Worm (Caenorhabditis elegans): Measurements from ENCODE around the gene lec-12.

Gene lec-12

ce11 chrV:219632-220031, 15.4 kb downstream of the lec-12 start, which contains the start of gene srh-80:
srh-80 (plus strand) TSS chrV:219932.
- TF ChIP-seq lsy-2 (tag; optimal IDR thresholded peaks at IDR 0.05) (no peak), ztf-11 (tag; optimal IDR thresholded peaks at IDR 0.05) (no peak), ceh-83 (GFP tag; optimal IDR thresholded peaks at IDR 0.05) (no peak), sem-2 (GFP tag; optimal IDR thresholded peaks at IDR 0.05) (no peak), pha-4 (tag; optimal IDR thresholded peaks at IDR 0.05) (no peak), mep-1 (tag; optimal IDR thresholded peaks at IDR 0.05) (no peak), blmp-1 (tag; optimal IDR thresholded peaks at IDR 0.05) (no peak), cnd-1 (tag; optimal IDR thresholded peaks at IDR 0.05) (no peak), lin-13 (tag; optimal IDR thresholded peaks at IDR 0.05) (no peak), mls-2 (tag; optimal IDR thresholded peaks at IDR 0.05) (no peak)

ce11 chrV:222008-222407, 17.8 kb downstream of the lec-12 start:
- TF ChIP-seq zip-8 (tag; optimal IDR thresholded peaks at IDR 0.05) = peak; percentile 91

ce11 chrV:234572-234971, 30.4 kb downstream of the lec-12 start, which contains the start of gene kin-33:
kin-33 (minus strand) TSS chrV:234672.
- TF ChIP-seq nhr-237 (tag; optimal IDR thresholded peaks at IDR 0.05) (no peak), cnd-1 (tag; optimal IDR thresholded peaks at IDR 0.05) (no peak), ham-2 (GFP tag; optimal IDR thresholded peaks at IDR 0.05) (no peak), snpc-4 (tag; optimal IDR thresholded peaks at IDR 0.05) (no peak), lin-32 (GFP tag; optimal IDR thresholded peaks at IDR 0.05) (no peak), sem-2 (GFP tag; optimal IDR thresholded peaks at IDR 0.05) (no peak), mep-1 (tag; optimal IDR thresholded peaks at IDR 0.05) (no peak), drap-1 (GFP tag; optimal IDR thresholded peaks at IDR 0.05) (no peak), M03D4.4 (tag; optimal IDR thresholded peaks at IDR 0.05) (no peak), mls-2 (tag; optimal IDR thresholded peaks at IDR 0.05) (no peak), blmp-1 (tag; optimal IDR thresholded peaks at IDR 0.05) (no peak)

- TF ChIP-seq mab-5 (tag; optimal IDR thresholded peaks at IDR 0.05) (no peak), ham-2 (GFP tag; optimal IDR thresholded peaks at IDR 0.05) (no peak), hlh-1 (tag; optimal IDR thresholded peaks at IDR 0.05) (no peak), cnd-1 (tag; optimal IDR thresholded peaks at IDR 0.05) (no peak), mep-1 (tag; optimal IDR thresholded peaks at IDR 0.05) (no peak), bed-3 (GFP tag; optimal IDR thresholded peaks at IDR 0.05) (no peak), nhr-237 (tag; optimal IDR thresholded peaks at IDR 0.05) (no peak), ces-1 (GFP tag; optimal IDR thresholded peaks at IDR 0.05) (no peak)
Observed at ce11 chrV:237012-237411, 32.8 kb downstream of the lec-12 start.

ce11 chrV:238094-238493, 33.9 kb downstream of the lec-12 start, which contains the start of gene R02C2.1:
R02C2.1 (minus strand) TSS chrV:238194.
- no peak for TF ChIP-seq nhr-12 (tag; optimal IDR thresholded peaks at IDR 0.05)
- TF ChIP-seq sptf-1 (tag; optimal IDR thresholded peaks at IDR 0.05) = no peak
- TF ChIP-seq elt-3 (tag; optimal IDR thresholded peaks at IDR 0.05) = no peak
- no peak for TF ChIP-seq M03D4.4 (tag; optimal IDR thresholded peaks at IDR 0.05)
- no peak for TF ChIP-seq ceh-39 (tag; optimal IDR thresholded peaks at IDR 0.05)

- peak; percentile 91 for TF ChIP-seq nhr-2 (tag; optimal IDR thresholded peaks at IDR 0.05)
- no peak for TF ChIP-seq hlh-1 (tag; optimal IDR thresholded peaks at IDR 0.05)
Observed at ce11 chrV:240287-240686, 36.1 kb downstream of the lec-12 start, which contains the start of gene txt-2. txt-2 (minus strand) TSS chrV:240500.

- TF ChIP-seq ceh-43 (GFP tag; optimal IDR thresholded peaks at IDR 0.05) (no peak), ceh-83 (GFP tag; optimal IDR thresholded peaks at IDR 0.05) (no peak), unc-39 (tag; optimal IDR thresholded peaks at IDR 0.05) (no peak), snpc-4 (tag; optimal IDR thresholded peaks at IDR 0.05) (no peak), blmp-1 (tag; optimal IDR thresholded peaks at IDR 0.05) (no peak), ces-1 (GFP tag; optimal IDR thresholded peaks at IDR 0.05) (no peak), sptf-1 (tag; optimal IDR thresholded peaks at IDR 0.05) (no peak), M03D4.4 (tag; optimal IDR thresholded peaks at IDR 0.05) (no peak), lin-32 (GFP tag; optimal IDR thresholded peaks at IDR 0.05) (no peak), mls-2 (tag; optimal IDR thresholded peaks at IDR 0.05) (no peak), sem-2 (GFP tag; optimal IDR thresholded peaks at IDR 0.05) (no peak), nhr-28 (tag; optimal IDR thresholded peaks at IDR 0.05) (no peak), ham-2 (GFP tag; optimal IDR thresholded peaks at IDR 0.05) (no peak), elt-1 (tag; optimal IDR thresholded peaks at IDR 0.05; ENCODE audit: borderline replicate concordance, insufficient read depth) (no peak), nhr-237 (tag; optimal IDR thresholded peaks at IDR 0.05) (no peak), hlh-1 (tag; optimal IDR thresholded peaks at IDR 0.05) (no peak), zip-8 (tag; optimal IDR thresholded peaks at IDR 0.05) (no peak), pha-4 (tag; optimal IDR thresholded peaks at IDR 0.05) (no peak)
Observed at ce11 chrV:242518-242917, 38.3 kb downstream of the lec-12 start, which contains the start of gene R02C2.7. R02C2.7 (minus strand) TSS chrV:242618.
